Worm (Caenorhabditis elegans): ENCODE results near the gene F37A8.1.

DNA sequence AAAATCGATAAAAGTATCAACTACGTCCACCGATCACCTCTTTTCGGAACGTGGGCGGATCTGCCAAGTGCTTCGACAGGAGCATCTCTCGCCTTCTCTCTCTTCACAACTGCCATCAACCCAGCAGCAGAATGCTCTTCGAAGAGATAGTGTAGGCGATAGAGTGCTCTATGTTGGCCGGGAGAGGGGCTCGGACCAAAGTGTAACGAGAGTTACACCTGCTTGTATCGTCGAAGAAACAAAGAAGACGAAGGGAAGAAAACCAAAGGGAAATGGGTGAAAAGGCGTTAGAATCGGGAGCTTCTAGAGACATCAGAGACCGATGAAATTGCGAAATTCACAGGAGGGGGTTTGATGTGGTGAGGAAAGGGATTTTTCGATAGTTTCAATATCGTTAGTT, 13.4 kb upstream of the F37A8.1 start:
- TF ChIP-seq fkh-10 (GFP tag; optimal IDR thresholded peaks at IDR 0.05) (no peak), lsy-2 (tag; optimal IDR thresholded peaks at IDR 0.05) (no peak), pqm-1 (tag; optimal IDR thresholded peaks at IDR 0.05) (no peak), unc-130 (GFP tag; optimal IDR thresholded peaks at IDR 0.05) (no peak), aly-2 (tag; optimal IDR thresholded peaks at IDR 0.05) (no peak), snpc-4 (tag; optimal IDR thresholded peaks at IDR 0.05) (no peak), ceh-82 (tag; optimal IDR thresholded peaks at IDR 0.05) (no peak), lin-13 (GFP tag; optimal IDR thresholded peaks at IDR 0.05) (no peak), skn-1 (tag; optimal IDR thresholded peaks at IDR 0.05) (no peak), aha-1 (tag) (peak; percentile 82), fos-1 (tag; optimal IDR thresholded peaks at IDR 0.05) (no peak)

Data from whole organism, L4 larva.